Worm (Caenorhabditis elegans) whole organism, young adult: Measurements from ENCODE around the gene C12D5.10.

Experiments used
- B0336.3 ChIP-seq: fragments of 200-800 bp; sonication (Bioruptor generic); IDR thresholded peaks from 2 replicates; pipeline ENCODE4 v1.3.6; 2022; ENCODE audit warnings: missing genetic modification characterization, missing compliant biosample characterization
- F23B12.7 ChIP-seq: sonication (generic microtip); optimal IDR thresholded peaks from 2 replicates; lab custom pipeline; 2017; ENCODE audit warnings: missing genetic modification characterization, mild to moderate bottlenecking, missing compliant biosample characterization, antibody characterized with exemption, moderate library complexity; ENCODE audit not compliant: insufficient read depth
- F33H1.4 ChIP-seq: fragments of 200-800 bp; sonication (Bioruptor generic); IDR thresholded peaks from 2 replicates; pipeline ENCODE4 v1.3.6; 2022; ENCODE audit warnings: missing genetic modification reagents, missing genetic modification characterization, missing compliant biosample characterization
- F39B2.1 ChIP-seq: fragments of 200-800 bp; sonication (Bioruptor generic); IDR thresholded peaks from 2 replicates; pipeline ENCODE4 v1.3.6; 2022; ENCODE audit warnings: missing genetic modification reagents, missing genetic modification characterization, missing compliant biosample characterization
- F49E8.2 ChIP-seq: sonication (generic microtip); optimal IDR thresholded peaks from 3 replicates; lab custom pipeline; 2017; ENCODE audit warnings: missing genetic modification characterization, mild to moderate bottlenecking, missing compliant biosample characterization, antibody characterized with exemption, moderate library complexity; ENCODE audit not compliant: insufficient read depth
- F52B5.7 ChIP-seq: sonication (generic microtip); optimal IDR thresholded peaks from 2 replicates; lab custom pipeline; 2016; ENCODE audit warnings: mild to moderate bottlenecking, missing genetic modification characterization, missing compliant biosample characterization
- F57A8.1 ChIP-seq: fragments of 200-800 bp; sonication (Bioruptor generic); optimal IDR thresholded peaks from 2 replicates; lab custom pipeline; 2018; ENCODE audit warnings: mild to moderate bottlenecking, missing genetic modification characterization, moderate library complexity, missing compliant biosample characterization
- ama-1 ChIP-seq, 3 experiments: fragments of 150-350 bp in 1 of 3; sonication (generic microtip) in 2 of 3; optimal IDR thresholded peaks; 2 replicates each; lab custom pipeline; 2014 to 2018; ENCODE audit warnings: missing biosample characterization in 2 of 3, missing genetic modification characterization in 2 of 3, missing genetic modification reagents in 2 of 3
- aptf-3 ChIP-seq: fragments of 200-800 bp; sonication (Bioruptor generic); IDR thresholded peaks from 2 replicates; pipeline ENCODE4 v1.3.6; 2022; ENCODE audit warnings: missing genetic modification characterization, missing compliant biosample characterization
- athp-1 ChIP-seq: sonication (generic microtip); optimal IDR thresholded peaks from 2 replicates; lab custom pipeline; 2017; ENCODE audit warnings: mild to moderate bottlenecking, missing genetic modification characterization, missing compliant biosample characterization
- attf-5 ChIP-seq: fragments of 200-800 bp; sonication (Bioruptor generic); optimal IDR thresholded peaks from 2 replicates; lab custom pipeline; 2018; ENCODE audit warnings: mild to moderate bottlenecking, missing genetic modification characterization, missing compliant biosample characterization
- cebp-1 ChIP-seq, 2 experiments: fragments of 200-800 bp in 1 of 2; sonication (Bioruptor generic) in 1 of 2; sonication (generic microtip) in 1 of 2; IDR thresholded peaks in 1 of 2; optimal IDR thresholded peaks in 1 of 2; 2 replicates each; pipeline versions ENCODE4 v1.3.6 to Lab custom; 2017 to 2022; ENCODE audit warnings: missing compliant biosample characterization in 2 of 2, missing genetic modification characterization in 2 of 2, mild to moderate bottlenecking in 1 of 2, missing genetic modification reagents in 1 of 2, moderate library complexity in 1 of 2
- cebp-2 ChIP-seq: fragments of 200-800 bp; sonication (Bioruptor generic); IDR thresholded peaks from 2 replicates; pipeline ENCODE4 v1.3.6; 2022; ENCODE audit warnings: missing genetic modification characterization, missing compliant biosample characterization
- ceh-27 ChIP-seq: fragments of 200-800 bp; sonication (Bioruptor generic); optimal IDR thresholded peaks from 2 replicates; lab custom pipeline; 2018; ENCODE audit warnings: mild to moderate bottlenecking, missing genetic modification characterization, moderate library complexity, missing compliant biosample characterization
- ceh-40 ChIP-seq: fragments of 200-800 bp; sonication (Bioruptor generic); IDR thresholded peaks from 2 replicates; pipeline ENCODE4 v1.3.6; 2022; ENCODE audit warnings: missing genetic modification characterization, missing compliant biosample characterization
- die-1 ChIP-seq: sonication (generic microtip); optimal IDR thresholded peaks from 2 replicates; lab custom pipeline; 2016; ENCODE audit warnings: missing genotype, mild to moderate bottlenecking, missing genetic modification characterization, missing compliant biosample characterization
- dpl-1 ChIP-seq: fragments of 150-350 bp; optimal IDR thresholded peaks from 2 replicates; lab custom pipeline; 2014; ENCODE audit warnings: missing biosample characterization, missing genetic modification reagents, missing genetic modification characterization
- efl-1 ChIP-seq: fragments of 150-350 bp; optimal IDR thresholded peaks from 2 replicates; lab custom pipeline; 2014; ENCODE audit warnings: missing biosample characterization, missing genetic modification reagents, missing genetic modification characterization
- ekl-4 ChIP-seq: fragments of 200-800 bp; sonication (Bioruptor generic); IDR thresholded peaks from 2 replicates; pipeline ENCODE4 v1.3.6; 2022; ENCODE audit warnings: missing genetic modification reagents, missing genetic modification characterization, missing compliant biosample characterization
- hmg-1.2 ChIP-seq: fragments of 200-800 bp; sonication (Bioruptor generic); IDR thresholded peaks from 2 replicates; pipeline ENCODE4 v1.3.6; 2022; ENCODE audit warnings: missing genetic modification reagents, missing genetic modification characterization, missing compliant biosample characterization
- hrde-1 ChIP-seq: sonication (generic microtip); optimal IDR thresholded peaks from 2 replicates; lab custom pipeline; 2016; ENCODE audit warnings: missing genetic modification characterization, mild to moderate bottlenecking, missing compliant biosample characterization, moderate library complexity, missing genotype, missing genetic modification reagents, borderline replicate concordance
- hsf-1 ChIP-seq: fragments of 200-800 bp; sonication (Bioruptor generic); IDR thresholded peaks from 2 replicates; pipeline ENCODE4 v1.3.6; 2022; ENCODE audit warnings: missing genetic modification reagents, missing genetic modification characterization, missing compliant biosample characterization
- let-607 ChIP-seq, 2 experiments: fragments of 200-800 bp in 1 of 2; sonication (Bioruptor generic) in 1 of 2; sonication (generic microtip) in 1 of 2; optimal IDR thresholded peaks; 2 replicates each; lab custom pipeline; 2016 to 2018; ENCODE audit warnings: mild to moderate bottlenecking in 2 of 2, missing compliant biosample characterization in 2 of 2, missing genetic modification characterization in 2 of 2, moderate library complexity in 2 of 2, missing genotype in 1 of 2
- lin-35 ChIP-seq, 3 experiments: fragments of 150-350 bp in 2 of 3; sonication (generic microtip) in 1 of 3; optimal IDR thresholded peaks; 2 replicates each; lab custom pipeline; 2014 to 2018; ENCODE audit warnings: missing biosample characterization in 3 of 3, missing genetic modification characterization in 3 of 3, missing genetic modification reagents in 3 of 3
- lin-54 ChIP-seq: fragments of 200-800 bp; sonication (Bioruptor generic); optimal IDR thresholded peaks from 2 replicates; lab custom pipeline; 2018; ENCODE audit warnings: mild to moderate bottlenecking, missing genetic modification characterization, missing compliant biosample characterization
- lsy-27 ChIP-seq: sonication (generic microtip); optimal IDR thresholded peaks from 2 replicates; lab custom pipeline; 2017; ENCODE audit warnings: missing genetic modification characterization, mild to moderate bottlenecking, missing compliant biosample characterization, antibody characterized with exemption, missing genotype, borderline replicate concordance; ENCODE audit not compliant: insufficient read depth
- madf-3 ChIP-seq: fragments of 200-800 bp; sonication (Bioruptor generic); IDR thresholded peaks from 2 replicates; pipeline ENCODE4 v1.3.6; 2022; ENCODE audit warnings: missing genetic modification reagents, missing genetic modification characterization, missing compliant biosample characterization
- madf-6 ChIP-seq: fragments of 200-800 bp; sonication (Bioruptor generic); IDR thresholded peaks from 2 replicates; pipeline ENCODE4 v1.3.6; 2022; ENCODE audit warnings: missing genetic modification reagents, missing genetic modification characterization, missing compliant biosample characterization
- madf-8 ChIP-seq: fragments of 200-800 bp; sonication (Bioruptor generic); conservative IDR thresholded peaks from 2 replicates; pipeline ENCODE4 v1.3.6; 2022; ENCODE audit warnings: missing genetic modification reagents, missing genetic modification characterization, missing compliant biosample characterization
- mcd-1 ChIP-seq: fragments of 200-800 bp; sonication (Bioruptor generic); IDR thresholded peaks from 2 replicates; pipeline ENCODE4 v1.3.6; 2022; ENCODE audit warnings: missing genetic modification reagents, missing genetic modification characterization, missing compliant biosample characterization
- mxl-1 ChIP-seq: sonication (generic microtip); optimal IDR thresholded peaks from 2 replicates; lab custom pipeline; 2016; ENCODE audit warnings: missing genetic modification characterization, missing compliant biosample characterization
- nfyb-1 ChIP-seq: fragments of 200-800 bp; sonication (Bioruptor generic); IDR thresholded peaks from 2 replicates; pipeline ENCODE4 v1.3.6; 2022; ENCODE audit warnings: missing genetic modification reagents, missing genetic modification characterization, missing compliant biosample characterization
- nhr-90 ChIP-seq: sonication (generic microtip); optimal IDR thresholded peaks from 2 replicates; lab custom pipeline; 2016; ENCODE audit warnings: missing genotype, mild to moderate bottlenecking, missing genetic modification characterization, missing compliant biosample characterization
- pbrm-1 ChIP-seq: fragments of 200-800 bp; sonication (Bioruptor generic); IDR thresholded peaks from 2 replicates; pipeline ENCODE4 v1.3.6; 2022; ENCODE audit warnings: missing genetic modification reagents, missing genetic modification characterization, missing compliant biosample characterization
- snpc-1.1 ChIP-seq: sonication (generic microtip); optimal IDR thresholded peaks from 2 replicates; lab custom pipeline; 2017; ENCODE audit warnings: missing genetic modification characterization, mild to moderate bottlenecking, missing compliant biosample characterization, antibody characterized with exemption, moderate library complexity, missing genotype, missing genetic modification reagents; ENCODE audit not compliant: insufficient read depth
- snpc-1.3 ChIP-seq: sonication (generic microtip); optimal IDR thresholded peaks from 2 replicates; lab custom pipeline; 2017; ENCODE audit warnings: missing genetic modification characterization, mild to moderate bottlenecking, missing compliant biosample characterization, antibody characterized with exemption, moderate library complexity, missing genotype, missing genetic modification reagents; ENCODE audit not compliant: insufficient read depth
- tlf-1 ChIP-seq: fragments of 200-800 bp; sonication (Bioruptor generic); optimal IDR thresholded peaks from 2 replicates; lab custom pipeline; 2018; ENCODE audit warnings: mild to moderate bottlenecking, missing genetic modification characterization, missing compliant biosample characterization
- unc-62 ChIP-seq: fragments of 150-350 bp; optimal IDR thresholded peaks from 2 replicates; lab custom pipeline; 2014; ENCODE audit warnings: missing biosample characterization, missing genetic modification reagents, missing genetic modification characterization

C12D5.10 gene

ce11 chrV:7734909-7735308 lies 41.6 kb upstream of the C12D5.10 start, which contains the start of gene clic-1:
TSS of gene clic-1 (minus strand) at chrV:7734911.
- peak; percentile 91 for TF ChIP-seq lin-54
- 0 out of 2 replicates have a peak, but pooled peaks have one; percentile 32 for TF ChIP-seq mcd-1 (GFP tag; lab: Robert Waterston, UW)
- TF ChIP-seq F39B2.1, result no peak
- TF ChIP-seq ceh-40, result no peak
- TF ChIP-seq attf-5 (GFP tag; lab: Kevin White, UChicago), result peak; percentile 16
- TF ChIP-seq let-607 (tag; optimal IDR thresholded peaks at IDR 0.05; lab: Kevin White, UChicago), result peak; percentile 79 to 82
- TF ChIP-seq madf-3 (GFP tag; lab: Robert Waterston, UW), result peak; percentile 98
- TF ChIP-seq nhr-90, result no peak
- TF ChIP-seq efl-1 (GFP tag; lab: Kevin White, UChicago), result peak; percentile 82
- TF ChIP-seq dpl-1 (GFP tag; lab: Kevin White, UChicago), result peak; percentile 62
- TF ChIP-seq F33H1.4 (GFP tag; lab: Robert Waterston, UW), result peak; percentile 14; the same call in 1 of the 2 replicates
- TF ChIP-seq hmg-1.2 (GFP tag; lab: Robert Waterston, UW), result peak; percentile 14; the same call in 1 of the 2 replicates
- peak; percentile 69 for TF ChIP-seq cebp-1 (GFP tag; IDR thresholded peaks at IDR 0.05; lab: Robert Waterston, UW)
- TF ChIP-seq cebp-1 (tag; optimal IDR thresholded peaks at IDR 0.05; lab: Kevin White, UChicago), result peak; percentile 94
- TF ChIP-seq F23B12.7 (tag; lab: Kevin White, UChicago), result peak; percentile 25
- peak; percentile 24 for TF ChIP-seq ceh-27 (GFP tag; lab: Kevin White, UChicago)
- no peak for TF ChIP-seq F57A8.1 (GFP tag; lab: Kevin White, UChicago)
- peak in 1 of 3 experiments; percentile 86 for TF ChIP-seq lin-35 (GFP tag; optimal IDR thresholded peaks at IDR 0.05; lab: Kevin White, UChicago)
- no peak for TF ChIP-seq madf-8 (GFP tag; lab: Robert Waterston, UW)

- TF ChIP-seq nfyb-1 (GFP tag; lab: Robert Waterston, UW) (peak; percentile 58), die-1 (no peak), snpc-1.1 (tag; lab: Kevin White, UChicago) (no peak), aptf-3 (GFP tag; lab: Robert Waterston, UW) (0 out of 2 replicates have a peak, but pooled peaks have one; percentile 15), ama-1 (optimal IDR thresholded peaks at IDR 0.05; lab: Kevin White, UChicago) (no peak), ama-1 (GFP tag; optimal IDR thresholded peaks at IDR 0.05; lab: Kevin White, UChicago) (peak in 1 of 2 experiments; percentile 43), mcd-1 (GFP tag; lab: Robert Waterston, UW) (0 out of 2 replicates have a peak, but pooled peaks have one; percentile 12), B0336.3 (GFP tag; lab: Robert Waterston, UW) (peak; percentile 80), hrde-1 (tag; lab: Kevin White, UChicago) (peak; percentile 38), unc-62 (GFP tag; lab: Kevin White, UChicago) (no peak), lsy-27 (tag; lab: Kevin White, UChicago) (no peak), madf-6 (peak; percentile 42; the same call in 1 of the 2 replicates), F49E8.2 (tag; lab: Kevin White, UChicago) (peak; percentile 31), mxl-1 (tag; lab: Kevin White, UChicago) (peak; percentile 26), hsf-1 (GFP tag; lab: Robert Waterston, UW) (peak; percentile 67; the same call in 1 of the 2 replicates), snpc-1.3 (tag; lab: Kevin White, UChicago) (no peak), pbrm-1 (GFP tag; lab: Robert Waterston, UW) (0 out of 2 replicates have a peak, but pooled peaks have one; percentile 32), F52B5.7 (tag; lab: Kevin White, UChicago) (peak; percentile 9), cebp-2 (0 out of 2 replicates have a peak, but pooled peaks have one; percentile 77), ekl-4 (peak; percentile 60; the same call in 1 of the 2 replicates), tlf-1 (GFP tag; lab: Kevin White, UChicago) (no peak), lin-54 (peak; percentile 26), athp-1 (tag; lab: Kevin White, UChicago) (peak; percentile 49)
Measured at ce11 chrV:7733240-7733765, 40.0 kb upstream of the C12D5.10 start.
